Fruit fly (Drosophila melanogaster): ENCODE data around the gene CG46306.
A peak's percentile ranks its signal among the peaks of the same experiment; 100 is the strongest.

CG46306 gene

dm6 chrX:16854746-16855145 lies 19.4 kb upstream of the CG46306 start (continued):
- TF ChIP-seq gce (GFP tag; IDR thresholded peaks at IDR 0.05) (no peak), Hr51 (GFP tag; optimal IDR thresholded peaks at IDR 0.05) (peak in 1 of 2 experiments; percentile 80), luna (GFP tag; optimal IDR thresholded peaks at IDR 0.05) (no peak), Chrac-16 (GFP tag; optimal IDR thresholded peaks at IDR 0.05) (no peak), CG17359 (tag; optimal IDR thresholded peaks at IDR 0.05) (peak; percentile 65), toy (GFP tag; IDR thresholded peaks at IDR 0.05) (no peak), Oli (tag; optimal IDR thresholded peaks at IDR 0.05) (peak; percentile 75), caup (GFP tag; optimal IDR thresholded peaks at IDR 0.05; ENCODE audit: severe bottlenecking) (peak; percentile 12), Rfx (GFP tag; IDR thresholded peaks at IDR 0.05) (peak; percentile 32; the same call in 1 of the 2 replicates), amos (GFP tag; IDR thresholded peaks at IDR 0.05; ENCODE audit: partially characterized antibody) (no peak), psq (GFP tag; optimal IDR thresholded peaks at IDR 0.05) (no peak), zf30C (GFP tag; optimal IDR thresholded peaks at IDR 0.05) (no peak), Ada2b (GFP tag; IDR thresholded peaks at IDR 0.05) (peak; percentile 45), CG8924 (tag; optimal IDR thresholded peaks at IDR 0.05) (peak; percentile 43), CG30020 (tag; optimal IDR thresholded peaks at IDR 0.05) (no peak), CG1832 (GFP tag; optimal IDR thresholded peaks at IDR 0.05) (no peak), Dad (GFP tag; optimal IDR thresholded peaks at IDR 0.05) (no peak), Fer2 (tag; optimal IDR thresholded peaks at IDR 0.05) (no peak), CG4328 (GFP tag; optimal IDR thresholded peaks at IDR 0.05) (peak; percentile 12), so (GFP tag; IDR thresholded peaks at IDR 0.05) (0 out of 3 replicates have a peak, but pooled peaks have one; percentile 33), CG12942 (GFP tag; optimal IDR thresholded peaks at IDR 0.05) (no peak), br (optimal IDR thresholded peaks at IDR 0.05) (no peak), Hr78 (GFP tag; optimal IDR thresholded peaks at IDR 0.05) (peak in 1 of 2 experiments; percentile 7), en (GFP tag; optimal IDR thresholded peaks at IDR 0.05) (no peak), slou (GFP tag; optimal IDR thresholded peaks at IDR 0.05) (no peak), mam (GFP tag; optimal IDR thresholded peaks at IDR 0.05) (peak; percentile 16), org-1 (GFP tag; optimal IDR thresholded peaks at IDR 0.05) (peak; percentile 52), emc (GFP tag; optimal IDR thresholded peaks at IDR 0.05) (no peak), zen (tag; optimal IDR thresholded peaks at IDR 0.05) (no peak), Ets65A (GFP tag) (peak; percentile 80), CG12071 (GFP tag; optimal IDR thresholded peaks at IDR 0.05) (peak; percentile 43), CG1024 (GFP tag; IDR thresholded peaks at IDR 0.05) (no peak), insv (GFP tag; optimal IDR thresholded peaks at IDR 0.05) (no peak), CG17328 (GFP tag; IDR thresholded peaks at IDR 0.05) (no peak), CG12391 (tag; optimal IDR thresholded peaks at IDR 0.05) (peak; percentile 56), bcd (GFP tag; optimal IDR thresholded peaks at IDR 0.05) (peak; percentile 54), CG2120 (GFP tag; optimal IDR thresholded peaks at IDR 0.05) (peak; percentile 30), CG11398 (GFP tag; optimal IDR thresholded peaks at IDR 0.05) (no peak), CG10209 (GFP tag; optimal IDR thresholded peaks at IDR 0.05) (peak; percentile 27), CG10274 (GFP tag; optimal IDR thresholded peaks at IDR 0.05) (no peak), HLH3B (GFP tag; IDR thresholded peaks at IDR 0.05) (peak; percentile 61), Mrtf (GFP tag; IDR thresholded peaks at IDR 0.05) (no peak), E2f2 (GFP tag; IDR thresholded peaks at IDR 0.05) (peak; percentile 18; the same call in 1 of the 2 replicates), CG12236 (GFP tag; optimal IDR thresholded peaks at IDR 0.05) (no peak), CG4820 (GFP tag; optimal IDR thresholded peaks at IDR 0.05) (peak; percentile 44), CG13624 (GFP tag; optimal IDR thresholded peaks at IDR 0.05) (no peak), CG6854 (GFP tag; optimal IDR thresholded peaks at IDR 0.05) (peak; percentile 37), CG11093 (GFP tag; IDR thresholded peaks at IDR 0.05) (no peak), Fer1 (GFP tag; optimal IDR thresholded peaks at IDR 0.05) (no peak), slp2 (GFP tag; optimal IDR thresholded peaks at IDR 0.05) (no peak), bsh (GFP tag; optimal IDR thresholded peaks at IDR 0.05) (peak in 1 of 2 experiments; percentile 54)

All from whole organism, embryonic.